Fruit fly (Drosophila melanogaster) whole organism, embryonic: ENCODE results near the gene Ttc19.

Experiments
- Adf1 ChIP-seq: fragments of 200-800 bp; sonication (Bioruptor generic); IDR thresholded peaks from 2 replicates; pipeline ENCODE4 v1.3.6; 2022; ENCODE audit warnings: missing biosample characterization, missing genetic modification characterization
- Atf6 ChIP-seq: fragments of 200-800 bp; sonication (Bioruptor generic); IDR thresholded peaks from 2 replicates; pipeline ENCODE4 v1.3.6; 2022; ENCODE audit warnings: missing biosample characterization, missing genetic modification characterization
- B-H2 ChIP-seq: fragments of 200-800 bp; sonication (Bioruptor generic); optimal IDR thresholded peaks from 2 replicates; lab custom pipeline; 2018; ENCODE audit warnings: missing biosample characterization, mild to moderate bottlenecking, missing genetic modification characterization
- CG10565 ChIP-seq: fragments of 200-800 bp; sonication (Bioruptor generic); optimal IDR thresholded peaks from 3 replicates; lab custom pipeline; 2016; ENCODE audit warnings: missing biosample characterization, mild to moderate bottlenecking, missing genetic modification characterization
- CG10959 ChIP-seq: fragments of 200-800 bp; sonication (Bioruptor generic); IDR thresholded peaks from 2 replicates; pipeline ENCODE4 v1.3.6; 2022; ENCODE audit warnings: missing biosample characterization, missing genetic modification characterization
- CG11247 ChIP-seq: fragments of 200-800 bp; sonication (Bioruptor generic); IDR thresholded peaks from 2 replicates; pipeline ENCODE4 v1.3.6; 2022; ENCODE audit warnings: missing biosample characterization, missing genetic modification characterization
- CG12071 ChIP-seq: fragments of 200-800 bp; sonication (Bioruptor generic); optimal IDR thresholded peaks from 3 replicates; lab custom pipeline; 2018; ENCODE audit warnings: missing biosample characterization, mild to moderate bottlenecking, missing genetic modification characterization
- CG13296 ChIP-seq: fragments of 200-800 bp; sonication (Bioruptor generic); optimal IDR thresholded peaks from 3 replicates; lab custom pipeline; 2018; ENCODE audit warnings: missing biosample characterization, mild to moderate bottlenecking, missing genetic modification characterization
- CG13424 ChIP-seq: fragments of 200-800 bp; sonication (Bioruptor generic); optimal IDR thresholded peaks from 2 replicates; lab custom pipeline; 2019; ENCODE audit warnings: missing biosample characterization, mild to moderate bottlenecking, missing genetic modification characterization, moderate library complexity
- CG14667 ChIP-seq: fragments of 200-800 bp; sonication (Bioruptor generic); IDR thresholded peaks from 2 replicates; pipeline ENCODE4 v1.3.6; 2022; ENCODE audit warnings: missing biosample characterization, missing genetic modification characterization
- CG15479 ChIP-seq: fragments of 200-800 bp; sonication (Bioruptor generic); optimal IDR thresholded peaks from 3 replicates; lab custom pipeline; 2019; ENCODE audit warnings: missing biosample characterization, mild to moderate bottlenecking, missing genetic modification characterization, moderate library complexity
- CG15696 ChIP-seq: fragments of 200-800 bp; sonication (Bioruptor generic); optimal IDR thresholded peaks from 2 replicates; lab custom pipeline; 2019; ENCODE audit warnings: missing biosample characterization, mild to moderate bottlenecking, missing genetic modification characterization, moderate library complexity
- CG17829 ChIP-seq: fragments of 200-800 bp; optimal IDR thresholded peaks from 2 replicates; lab custom pipeline; 2019; ENCODE audit warnings: missing biosample characterization, mild to moderate bottlenecking, missing genetic modification characterization, moderate library complexity
- CG30403 ChIP-seq: fragments of 200-800 bp; sonication (Bioruptor generic); optimal IDR thresholded peaks from 3 replicates; lab custom pipeline; 2016; ENCODE audit warnings: missing biosample characterization, missing genetic modification characterization
- CG32532 ChIP-seq: fragments of 200-800 bp; sonication (Bioruptor generic); IDR thresholded peaks from 2 replicates; pipeline ENCODE4 v1.3.6; 2022; ENCODE audit warnings: missing biosample characterization, missing genetic modification characterization
- CG5180 ChIP-seq: fragments of 200-800 bp; sonication (Bioruptor generic); optimal IDR thresholded peaks from 3 replicates; lab custom pipeline; 2017; ENCODE audit warnings: missing biosample characterization, missing genetic modification characterization, mild to moderate bottlenecking, moderate library complexity, missing genetic modification reagents
- CG7963 ChIP-seq: fragments of 200-800 bp; sonication (Bioruptor generic); IDR thresholded peaks from 3 replicates; pipeline ENCODE4 v1.3.6; 2022; ENCODE audit warnings: missing biosample characterization, missing genetic modification characterization; ENCODE audit not compliant: partially characterized antibody
- CHES-1-like ChIP-seq: fragments of 200-800 bp; sonication (Bioruptor generic); optimal IDR thresholded peaks from 2 replicates; lab custom pipeline; 2016; ENCODE audit warnings: missing biosample characterization, missing genetic modification characterization
- CkIIα-i1 ChIP-seq: fragments of 200-800 bp; sonication (Bioruptor generic); IDR thresholded peaks from 2 replicates; pipeline ENCODE4 v1.3.6; 2022; ENCODE audit warnings: missing biosample characterization, missing genetic modification characterization
- D19B ChIP-seq: fragments of 200-800 bp; sonication (Bioruptor generic); optimal IDR thresholded peaks from 2 replicates; lab custom pipeline; 2017; ENCODE audit warnings: missing biosample characterization, mild to moderate bottlenecking, missing genetic modification characterization
- Dek ChIP-seq: fragments of 200-800 bp; sonication (Bioruptor generic); optimal IDR thresholded peaks from 3 replicates; lab custom pipeline; 2019; ENCODE audit warnings: missing biosample characterization, mild to moderate bottlenecking, missing genetic modification characterization, moderate library complexity
- Dll ChIP-seq: fragments of 200-800 bp; sonication (Bioruptor generic); IDR thresholded peaks from 4 replicates; pipeline ENCODE4 v1.3.6; 2022; ENCODE audit warnings: missing biosample characterization, missing genetic modification characterization; ENCODE audit not compliant: partially characterized antibody
- Drgx ChIP-seq: fragments of 200-800 bp; sonication (Bioruptor generic); IDR thresholded peaks from 2 replicates; pipeline ENCODE4 v1.3.6; 2022; ENCODE audit warnings: missing biosample characterization, missing genetic modification characterization
- Ets97D ChIP-seq: fragments of 200-800 bp; sonication (Bioruptor generic); optimal IDR thresholded peaks from 3 replicates; lab custom pipeline; 2016; ENCODE audit warnings: missing biosample characterization, missing genetic modification characterization
- Fer2 ChIP-seq: fragments of 200-800 bp; sonication (Bioruptor generic); optimal IDR thresholded peaks from 2 replicates; lab custom pipeline; 2018; ENCODE audit warnings: missing biosample characterization, mild to moderate bottlenecking, missing genetic modification characterization, moderate library complexity
- H2.0 ChIP-seq: fragments of 200-800 bp; sonication (Bioruptor generic); IDR thresholded peaks from 2 replicates; pipeline ENCODE4 v1.3.6; 2022; ENCODE audit warnings: missing biosample characterization, missing genetic modification characterization
- Hand ChIP-seq: fragments of 200-800 bp; sonication (Bioruptor generic); optimal IDR thresholded peaks from 2 replicates; lab custom pipeline; 2017; ENCODE audit warnings: mild to moderate bottlenecking, missing biosample characterization, missing genetic modification reagents, missing genetic modification characterization
- Max ChIP-seq: fragments of 200-800 bp; sonication (Bioruptor generic); optimal IDR thresholded peaks from 2 replicates; lab custom pipeline; 2016; ENCODE audit warnings: missing biosample characterization, mild to moderate bottlenecking, missing genetic modification characterization
- Myb ChIP-seq: fragments of 200-800 bp; sonication (Bioruptor generic); optimal IDR thresholded peaks from 2 replicates; lab custom pipeline; 2016; ENCODE audit warnings: missing biosample characterization, missing genetic modification characterization
- NC2β ChIP-seq: fragments of 200-800 bp; sonication (Bioruptor generic); optimal IDR thresholded peaks from 2 replicates; lab custom pipeline; 2016; ENCODE audit warnings: missing biosample characterization, missing genetic modification characterization
- Sox102F ChIP-seq: fragments of 200-800 bp; sonication (Bioruptor generic); optimal IDR thresholded peaks from 2 replicates; lab custom pipeline; 2018; ENCODE audit warnings: missing biosample characterization, mild to moderate bottlenecking, missing genetic modification characterization, moderate library complexity
- YL-1 ChIP-seq: fragments of 200-800 bp; sonication (Bioruptor generic); optimal IDR thresholded peaks from 3 replicates; lab custom pipeline; 2017; ENCODE audit warnings: missing biosample characterization, mild to moderate bottlenecking, missing genetic modification characterization
- bigmax ChIP-seq: fragments of 200-800 bp; sonication (Bioruptor generic); optimal IDR thresholded peaks from 2 replicates; lab custom pipeline; 2018; ENCODE audit warnings: missing biosample characterization, mild to moderate bottlenecking, missing genetic modification characterization
- bsh ChIP-seq, 2 experiments: fragments of 200-800 bp; sonication (Bioruptor generic); optimal IDR thresholded peaks; 2 replicates each; lab custom pipeline; 2017 to 2018; ENCODE audit warnings: mild to moderate bottlenecking in 2 of 2, missing biosample characterization in 2 of 2, missing genetic modification characterization in 2 of 2, moderate library complexity in 1 of 2
- chif ChIP-seq, 2 experiments: fragments of 200-800 bp; sonication (Bioruptor generic); optimal IDR thresholded peaks; 3 replicates each; lab custom pipeline; 2016; ENCODE audit warnings: missing biosample characterization in 2 of 2, missing genetic modification characterization in 2 of 2
- chm ChIP-seq: fragments of 200-800 bp; sonication (Bioruptor generic); IDR thresholded peaks from 2 replicates; pipeline ENCODE4 v1.3.6; 2022; ENCODE audit warnings: missing biosample characterization, missing genetic modification characterization
- fd102C ChIP-seq: fragments of 200-800 bp; sonication (Bioruptor generic); optimal IDR thresholded peaks from 2 replicates; lab custom pipeline; 2018; ENCODE audit warnings: missing biosample characterization, mild to moderate bottlenecking, missing genetic modification characterization, moderate library complexity
- fd64A ChIP-seq: fragments of 200-800 bp; sonication (Bioruptor generic); optimal IDR thresholded peaks from 3 replicates; lab custom pipeline; 2018; ENCODE audit warnings: missing biosample characterization, mild to moderate bottlenecking, missing genetic modification characterization
- ftz-f1 ChIP-seq: fragments of 200-800 bp; sonication (Bioruptor generic); optimal IDR thresholded peaks from 2 replicates; lab custom pipeline; 2016; ENCODE audit warnings: missing biosample characterization, missing genetic modification characterization
- gce ChIP-seq: fragments of 200-800 bp; sonication (Bioruptor generic); IDR thresholded peaks from 3 replicates; pipeline ENCODE4 v1.3.6; 2022; ENCODE audit warnings: missing biosample characterization, missing genetic modification characterization
- gcm ChIP-seq: fragments of 200-800 bp; sonication (Bioruptor generic); optimal IDR thresholded peaks from 2 replicates; lab custom pipeline; 2019; ENCODE audit warnings: missing biosample characterization, mild to moderate bottlenecking, missing genetic modification characterization, moderate library complexity
- hbn ChIP-seq: fragments of 200-800 bp; sonication (Bioruptor generic); IDR thresholded peaks from 2 replicates; pipeline ENCODE4 v1.3.6; 2022; ENCODE audit warnings: missing biosample characterization, missing genetic modification characterization; ENCODE audit not compliant: partially characterized antibody
- lov ChIP-seq, 2 experiments: fragments of 200-800 bp in 1 of 2; fragments of >200 bp in 1 of 2; sonication (Bioruptor generic) in 1 of 2; IDR thresholded peaks in 1 of 2; optimal IDR thresholded peaks in 1 of 2; 2 replicates in 1 of 2; 3 replicates in 1 of 2; pipeline versions ENCODE4 v1.3.6 to Lab custom; 2017 to 2022; ENCODE audit warnings: missing biosample characterization in 1 of 2, missing genetic modification characterization in 1 of 2
- psq ChIP-seq: fragments of 200-800 bp; sonication (Bioruptor generic); optimal IDR thresholded peaks from 2 replicates; lab custom pipeline; 2017; ENCODE audit warnings: missing biosample characterization, missing genetic modification characterization
- sc ChIP-seq, 3 experiments: fragments of >200 bp in 2 of 3; fragments of 200-800 bp in 1 of 3; sonication (Bioruptor generic) in 1 of 3; optimal IDR thresholded peaks; 2 replicates in 2 of 3; 3 replicates in 1 of 3; lab custom pipeline; 2017; ENCODE audit warnings: mild to moderate bottlenecking in 1 of 3, missing biosample characterization in 1 of 3, missing genetic modification characterization in 1 of 3, missing genetic modification reagents in 1 of 3
- sisA ChIP-seq: fragments of 200-800 bp; sonication (Bioruptor generic); IDR thresholded peaks from 2 replicates; pipeline ENCODE4 v1.3.6; 2022; ENCODE audit warnings: missing biosample characterization, missing genetic modification characterization
- trh ChIP-seq: fragments of 200-800 bp; sonication (Bioruptor generic); optimal IDR thresholded peaks from 2 replicates; lab custom pipeline; 2016; ENCODE audit warnings: missing biosample characterization, missing genetic modification characterization

Ttc19 gene

dm6 chr2L:19021278-19022220 lies 23.4 kb downstream of the Ttc19 start (continued):
- TF ChIP-seq Hand (GFP tag; lab: Kevin White, UChicago) (peak; percentile 91), Ets97D (no peak), chm (GFP tag; lab: Robert Waterston, UW) (no peak), bsh (GFP tag; optimal IDR thresholded peaks at IDR 0.05; lab: Kevin White, UChicago) (peak; percentile 81 to 82), CG32532 (GFP tag; lab: Robert Waterston, UW) (peak; percentile 52), trh (GFP tag; lab: Kevin White, UChicago) (no peak), lov (optimal IDR thresholded peaks at IDR 0.05; lab: Kevin White, UChicago) (no peak), lov (GFP tag; IDR thresholded peaks at IDR 0.05; lab: Robert Waterston, UW) (no peak), gcm (peak; percentile 72), ftz-f1 (no peak), hbn (no peak), Sox102F (GFP tag; lab: Kevin White, UChicago) (peak; percentile 84), CG15696 (tag; lab: Kevin White, UChicago) (peak; percentile 8), CHES-1-like (GFP tag; lab: Kevin White, UChicago) (peak; percentile 35), Myb (GFP tag; lab: Kevin White, UChicago) (peak; percentile 24), sisA (peak; percentile 49), fd102C (GFP tag; lab: Kevin White, UChicago) (no peak), H2.0 (GFP tag; lab: Robert Waterston, UW) (no peak; the same call in 1 of the 2 replicates), sc (optimal IDR thresholded peaks at IDR 0.05; lab: Kevin White, UChicago) (no peak), sc (GFP tag; optimal IDR thresholded peaks at IDR 0.05; lab: Kevin White, UChicago) (peak; percentile 80), CkIIα-i1 (GFP tag; lab: Robert Waterston, UW) (no peak), fd64A (GFP tag; lab: Kevin White, UChicago) (peak; percentile 40), CG13296 (peak; percentile 80), chif (GFP tag; optimal IDR thresholded peaks at IDR 0.05; lab: Kevin White, UChicago) (peak; percentile 1 to 50), B-H2 (peak; percentile 83), psq (GFP tag; lab: Kevin White, UChicago) (no peak), bigmax (GFP tag; lab: Kevin White, UChicago) (no peak), YL-1 (GFP tag; lab: Kevin White, UChicago) (peak; percentile 8), CG7963 (GFP tag; lab: Robert Waterston, UW) (no peak), Fer2 (tag; lab: Kevin White, UChicago) (peak; percentile 41), CG10959 (GFP tag; lab: Robert Waterston, UW) (no peak), gce (GFP tag; lab: Robert Waterston, UW) (peak; percentile 59; the same call in 1 of the 3 replicates), NC2β (GFP tag; lab: Kevin White, UChicago) (no peak), Dll (GFP tag; lab: Robert Waterston, UW) (no peak), CG15479 (GFP tag; lab: Kevin White, UChicago) (no peak), CG13424 (tag; lab: Kevin White, UChicago) (peak; percentile 89), Atf6 (GFP tag; lab: Robert Waterston, UW) (peak; percentile 72), CG10565 (GFP tag; lab: Kevin White, UChicago) (no peak), CG11247 (peak; percentile 66), Max (peak; percentile 60), CG12071 (peak; percentile 56), Dek (peak; percentile 78), CG30403 (GFP tag; lab: Kevin White, UChicago) (peak; percentile 80), CG17829 (tag; lab: Kevin White, UChicago) (peak; percentile 75), Adf1 (peak; percentile 44; the same call in 1 of the 2 replicates), CG14667 (GFP tag; lab: Robert Waterston, UW) (peak; percentile 36), CG5180 (peak; percentile 58), D19B (GFP tag; lab: Kevin White, UChicago) (peak; percentile 52), Drgx (GFP tag; lab: Robert Waterston, UW) (no peak)
